Worm (Caenorhabditis elegans) whole organism, L2 larva: ENCODE measurements around the gene wht-6.

Source experiments
- F13H6.1 ChIP-seq: sonication (generic microtip); optimal IDR thresholded peaks from 2 replicates; lab custom pipeline; 2016; ENCODE audit warnings: missing genetic modification characterization, missing compliant biosample characterization
- aly-2 ChIP-seq: fragments of 150-350 bp; optimal IDR thresholded peaks from 2 replicates; lab custom pipeline; 2014; ENCODE audit warnings: missing biosample characterization, missing genetic modification characterization
- ama-1 ChIP-seq: fragments of 150-350 bp; optimal IDR thresholded peaks from 2 replicates; lab custom pipeline; 2018; ENCODE audit warnings: inconsistent platforms
- blmp-1 ChIP-seq: sonication (generic microtip); optimal IDR thresholded peaks from 2 replicates; lab custom pipeline; 2017; ENCODE audit warnings: missing genetic modification characterization, mild to moderate bottlenecking, missing compliant biosample characterization, antibody characterized with exemption, moderate library complexity; ENCODE audit not compliant: insufficient read depth
- ceh-82 ChIP-seq: fragments of 150-350 bp; optimal IDR thresholded peaks from 2 replicates; lab custom pipeline; 2014; ENCODE audit warnings: missing biosample characterization, missing genetic modification characterization
- egl-27 ChIP-seq: sonication (generic microtip); optimal IDR thresholded peaks from 3 replicates; lab custom pipeline; 2017; ENCODE audit warnings: missing biosample characterization, missing genetic modification reagents, missing genetic modification characterization
- elt-1 ChIP-seq: fragments of 150-350 bp; optimal IDR thresholded peaks from 2 replicates; lab custom pipeline; 2014; ENCODE audit warnings: missing biosample characterization, missing genetic modification characterization
- mdl-1 ChIP-seq, 2 experiments: fragments of 150-350 bp in 1 of 2; sonication (generic microtip) in 1 of 2; optimal IDR thresholded peaks; 2 replicates each; lab custom pipeline; 2017; ENCODE audit warnings: missing biosample characterization in 2 of 2, missing genetic modification characterization in 2 of 2
- nhr-23 ChIP-seq: fragments of 150-350 bp; optimal IDR thresholded peaks from 2 replicates; lab custom pipeline; 2014; ENCODE audit warnings: missing biosample characterization, missing genetic modification reagents, missing genetic modification characterization
- nhr-237 ChIP-seq: fragments of 150-350 bp; optimal IDR thresholded peaks from 2 replicates; lab custom pipeline; 2014; ENCODE audit warnings: missing biosample characterization, missing genetic modification characterization
- snpc-4 ChIP-seq: fragments of 150-350 bp; optimal IDR thresholded peaks from 2 replicates; lab custom pipeline; 2014; ENCODE audit warnings: missing biosample characterization, missing genetic modification characterization
- unc-62 ChIP-seq: fragments of 150-350 bp; optimal IDR thresholded peaks from 2 replicates; lab custom pipeline; 2014; ENCODE audit warnings: missing biosample characterization, missing genetic modification reagents, missing genetic modification characterization
- zag-1 ChIP-seq: fragments of 150-350 bp; optimal IDR thresholded peaks from 2 replicates; lab custom pipeline; 2014; ENCODE audit warnings: missing biosample characterization, missing genetic modification characterization
- ztf-4 ChIP-seq: fragments of 150-350 bp; optimal IDR thresholded peaks from 2 replicates; lab custom pipeline; 2014; ENCODE audit warnings: missing biosample characterization, missing genetic modification characterization

- TF ChIP-seq mdl-1 (tag; optimal IDR thresholded peaks at IDR 0.05; lab: Kevin White, UChicago) (no peak), blmp-1 (tag; lab: Kevin White, UChicago) (no peak), nhr-23 (tag; lab: Kevin White, UChicago) (no peak), ceh-82 (no peak), egl-27 (no peak), snpc-4 (no peak), aly-2 (tag; lab: Kevin White, UChicago) (no peak), F13H6.1 (tag; lab: Kevin White, UChicago) (peak; percentile 56), unc-62 (GFP tag; lab: Kevin White, UChicago) (no peak), ama-1 (no peak), zag-1 (no peak), ztf-4 (peak; percentile 16), elt-1 (tag; lab: Kevin White, UChicago) (no peak), nhr-237 (no peak)
These were observed 27.2 kb upstream of the wht-6 start, which contains the start of gene C05D11.13 for ce11 chrIII:6444335-6444734.
